Fruit fly (Drosophila melanogaster): ENCODE results near the gene CG12236.
A peak's percentile ranks its signal among the peaks of the same experiment; 100 is the strongest.

CG12236 gene

dm6 chrX:5907916-5908315 lies at the start of gene CG12236 (continued):
- no peak; the same call in 2 of the 3 replicates for TF ChIP-seq CG6175 (GFP tag; IDR thresholded peaks at IDR 0.05)
- TF ChIP-seq CG10959 (GFP tag; IDR thresholded peaks at IDR 0.05): peak; percentile 49; the same call in 1 of the 2 replicates
- TF ChIP-seq CG4617 (GFP tag; optimal IDR thresholded peaks at IDR 0.05; ENCODE audit: borderline replicate concordance): peak; percentile 79
- peak; percentile 68 for TF ChIP-seq CG17912 (GFP tag; optimal IDR thresholded peaks at IDR 0.05)
- peak; percentile 32; the same call in 1 of the 3 replicates for TF ChIP-seq row (GFP tag; IDR thresholded peaks at IDR 0.05)
- no peak for TF ChIP-seq CG12219 (GFP tag; optimal IDR thresholded peaks at IDR 0.05)
- peak; percentile 65 for TF ChIP-seq CoRest (tag; optimal IDR thresholded peaks at IDR 0.05)
- peak in 1 of 2 experiments; percentile 68 for TF ChIP-seq insv (GFP tag; optimal IDR thresholded peaks at IDR 0.05)
- TF ChIP-seq CG9609 (GFP tag; optimal IDR thresholded peaks at IDR 0.05): peak; percentile 11
- no peak for TF ChIP-seq CG5180 (GFP tag; optimal IDR thresholded peaks at IDR 0.05)
- TF ChIP-seq Hr51 (GFP tag; optimal IDR thresholded peaks at IDR 0.05): peak in 1 of 2 experiments; percentile 47
- TF ChIP-seq CG3065 (GFP tag; optimal IDR thresholded peaks at IDR 0.05): no peak
- TF ChIP-seq Lhr (GFP tag; optimal IDR thresholded peaks at IDR 0.05): peak; percentile 83
- no peak for TF ChIP-seq CG8281 (tag; optimal IDR thresholded peaks at IDR 0.05)
- peak; percentile 35 for TF ChIP-seq D19A (tag; optimal IDR thresholded peaks at IDR 0.05)
- TF ChIP-seq CG15514 (GFP tag; optimal IDR thresholded peaks at IDR 0.05): peak; percentile 89
- TF ChIP-seq Oaz (GFP tag; IDR thresholded peaks at IDR 0.05): no peak
- no peak for TF ChIP-seq ap (GFP tag; IDR thresholded peaks at IDR 0.05)
- TF ChIP-seq CG7987 (GFP tag; optimal IDR thresholded peaks at IDR 0.05): peak; percentile 77
- TF ChIP-seq NK7.1 (GFP tag; optimal IDR thresholded peaks at IDR 0.05): peak; percentile 36
- TF ChIP-seq CG3281 (GFP tag; optimal IDR thresholded peaks at IDR 0.05): peak; percentile 6
- no peak for TF ChIP-seq GATAe (GFP tag; conservative IDR thresholded peaks at IDR 0.05)
- TF ChIP-seq CG2712 (tag; optimal IDR thresholded peaks at IDR 0.05): peak; percentile 61
- 0 out of 2 replicates have a peak, but pooled peaks have one; percentile 23 for TF ChIP-seq Scr (GFP tag; IDR thresholded peaks at IDR 0.05; ENCODE audit: partially characterized antibody)
- peak; percentile 1 for TF ChIP-seq CG1647 (GFP tag; optimal IDR thresholded peaks at IDR 0.05)
- no peak for TF ChIP-seq vfl (GFP tag; optimal IDR thresholded peaks at IDR 0.05)
- no peak for TF ChIP-seq CG12071 (GFP tag; optimal IDR thresholded peaks at IDR 0.05)
- peak; percentile 49; the same call in 1 of the 2 replicates for TF ChIP-seq CG11247 (GFP tag; IDR thresholded peaks at IDR 0.05)
- TF ChIP-seq fd3F (GFP tag; optimal IDR thresholded peaks at IDR 0.05): peak; percentile 2
- peak; percentile 68 for TF ChIP-seq Dref (GFP tag; IDR thresholded peaks at IDR 0.05)
- TF ChIP-seq Hmx (GFP tag; optimal IDR thresholded peaks at IDR 0.05): no peak
- TF ChIP-seq sqz (GFP tag; optimal IDR thresholded peaks at IDR 0.05): no peak
- peak; percentile 15 for TF ChIP-seq ATbp (GFP tag; optimal IDR thresholded peaks at IDR 0.05)
- TF ChIP-seq CG9797 (GFP tag; optimal IDR thresholded peaks at IDR 0.05): peak; percentile 63
- TF ChIP-seq Dp (GFP tag; optimal IDR thresholded peaks at IDR 0.05): peak; percentile 97
- peak; percentile 11 for TF ChIP-seq CG1602 (GFP tag; optimal IDR thresholded peaks at IDR 0.05)
- TF ChIP-seq prd (optimal IDR thresholded peaks at IDR 0.05): no peak
- peak; percentile 23; the same call in 1 of the 3 replicates for TF ChIP-seq prd (GFP tag; IDR thresholded peaks at IDR 0.05)
- peak in 1 of 2 experiments; percentile 12 for TF ChIP-seq bsh (GFP tag; optimal IDR thresholded peaks at IDR 0.05)
- TF ChIP-seq Atf6 (GFP tag; IDR thresholded peaks at IDR 0.05): no peak
- TF ChIP-seq gsb (GFP tag; IDR thresholded peaks at IDR 0.05): no peak
- no peak for TF ChIP-seq gce (GFP tag; IDR thresholded peaks at IDR 0.05)
- no peak for TF ChIP-seq CG10274 (GFP tag; optimal IDR thresholded peaks at IDR 0.05)
- TF ChIP-seq cas (GFP tag; IDR thresholded peaks at IDR 0.05): no peak
- TF ChIP-seq nau (GFP tag; optimal IDR thresholded peaks at IDR 0.05): no peak
- peak; percentile 88 for TF ChIP-seq MBD-R2 (GFP tag; IDR thresholded peaks at IDR 0.05)
- TF ChIP-seq CG13123 (GFP tag; optimal IDR thresholded peaks at IDR 0.05): no peak
- TF ChIP-seq pum (GFP tag; optimal IDR thresholded peaks at IDR 0.05): no peak
- no peak for TF ChIP-seq abd-A (tag; optimal IDR thresholded peaks at IDR 0.05)
- TF ChIP-seq CG17361 (GFP tag; IDR thresholded peaks at IDR 0.05): 0 out of 3 replicates have a peak, but pooled peaks have one; percentile 18
- TF ChIP-seq sens-2 (GFP tag; IDR thresholded peaks at IDR 0.05): no peak

Data from whole organism, embryonic.